Worm (Caenorhabditis elegans): Measurements from ENCODE around the gene F59A7.12.

DNA sequence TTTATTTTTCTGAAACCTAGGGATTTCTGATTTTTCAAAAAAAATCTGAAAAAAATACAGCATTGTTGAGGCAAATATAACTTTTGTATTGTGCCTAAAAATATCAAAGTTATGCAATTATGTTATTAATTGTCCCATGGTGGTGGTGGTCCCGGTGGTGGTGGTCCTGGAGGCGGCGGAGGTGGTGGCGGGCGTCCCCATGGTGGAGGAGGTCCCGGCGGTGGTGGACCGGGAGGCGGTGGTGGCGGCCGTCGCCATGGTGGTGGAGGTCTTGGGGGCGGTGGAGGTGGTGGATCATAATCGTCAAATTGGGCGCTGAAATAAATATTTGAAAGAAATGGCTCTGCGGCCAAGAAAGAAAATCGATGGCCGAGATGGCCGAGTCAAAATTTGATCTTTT is 20.8 kb downstream of the F59A7.12 start:
- TF ChIP-seq dao-5 (tag; optimal IDR thresholded peaks at IDR 0.05), result no peak
- TF ChIP-seq W03F9.2 (tag; optimal IDR thresholded peaks at IDR 0.05), result no peak
